Fruit fly (Drosophila melanogaster): ENCODE data around the gene Oatp74D.

DNA sequence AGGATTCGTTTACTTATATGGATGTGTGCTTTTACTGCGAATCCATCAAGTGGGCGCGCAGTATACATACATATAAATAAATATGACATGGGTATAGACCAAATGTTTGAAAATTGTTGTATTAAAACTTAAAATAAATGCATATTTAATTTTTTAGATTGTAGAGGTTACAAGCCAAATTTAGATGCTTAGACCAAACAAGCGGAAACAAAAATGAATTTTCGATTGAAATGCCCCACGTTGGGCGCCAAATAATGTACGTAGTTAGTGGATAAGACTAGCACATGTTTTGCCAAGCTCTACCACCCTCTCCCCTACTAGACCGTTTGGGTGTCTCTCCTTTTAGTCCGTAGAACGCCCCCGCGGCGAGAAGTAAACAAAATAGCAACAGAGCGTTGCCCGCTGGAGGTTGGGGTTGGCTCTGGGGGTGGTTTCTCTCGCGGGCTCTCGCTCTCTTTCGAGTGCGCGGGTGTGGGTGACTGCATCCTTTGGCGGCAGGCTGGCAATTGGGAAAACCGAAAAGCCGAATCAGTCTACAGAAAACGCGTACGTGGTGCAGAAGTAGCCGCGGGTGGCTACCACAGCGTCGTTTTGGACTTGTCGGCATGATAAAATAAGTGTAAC, 47.9 kb upstream of the Oatp74D start, which contains the start of gene CG18265:
- TF ChIP-seq CG8478 (optimal IDR thresholded peaks at IDR 0.05) (no peak), CTCF (optimal IDR thresholded peaks at IDR 0.05) (no peak)
